Worm (Caenorhabditis elegans): ENCODE data around the gene Y47D7A.9.

- no peak for TF ChIP-seq ceh-39 (tag; optimal IDR thresholded peaks at IDR 0.05)
- TF ChIP-seq nhr-28 (tag; optimal IDR thresholded peaks at IDR 0.05) = no peak
- TF ChIP-seq nhr-76 (tag; optimal IDR thresholded peaks at IDR 0.05) = no peak
- no peak for TF ChIP-seq ces-1 (GFP tag; optimal IDR thresholded peaks at IDR 0.05)
- no peak for TF ChIP-seq nhr-237 (tag; optimal IDR thresholded peaks at IDR 0.05)
- TF ChIP-seq mep-1 (tag; optimal IDR thresholded peaks at IDR 0.05) = no peak
- TF ChIP-seq bed-3 (GFP tag; optimal IDR thresholded peaks at IDR 0.05) = no peak
- TF ChIP-seq pha-4 (tag; optimal IDR thresholded peaks at IDR 0.05) = no peak
- TF ChIP-seq elt-1 (tag; optimal IDR thresholded peaks at IDR 0.05; ENCODE audit: borderline replicate concordance, insufficient read depth) = no peak
- no peak for TF ChIP-seq drap-1 (GFP tag; optimal IDR thresholded peaks at IDR 0.05)
Observed at ce11 chrV:4442749-4443381, 19.1 kb upstream of the Y47D7A.9 start, which contains the start of gene rft-1.

All from whole organism, mixed stage, embryonic.